Fruit fly (Drosophila melanogaster) whole organism, embryonic: Measurements from ENCODE around the gene MtnD.
A peak's percentile ranks its signal among the peaks of the same experiment; 100 is the strongest.

Source experiments
- ATbp ChIP-seq: fragments of 200-800 bp; sonication (Bioruptor generic); optimal IDR thresholded peaks from 2 replicates; lab custom pipeline; 2017; ENCODE audit warnings: missing biosample characterization, mild to moderate bottlenecking, missing genetic modification characterization, missing genetic modification reagents
- Abd-B ChIP-seq: fragments of 200-800 bp; sonication (Bioruptor generic); optimal IDR thresholded peaks from 2 replicates; lab custom pipeline; 2018; ENCODE audit warnings: missing biosample characterization, mild to moderate bottlenecking, missing genetic modification characterization, moderate library complexity
- Bgb ChIP-seq: fragments of 200-800 bp; sonication (Bioruptor generic); IDR thresholded peaks from 2 replicates; pipeline ENCODE4 v1.3.6; 2022; ENCODE audit warnings: missing biosample characterization, missing genetic modification characterization; ENCODE audit not compliant: partially characterized antibody
- Blimp-1 ChIP-seq: fragments of 200-800 bp; sonication (Bioruptor generic); optimal IDR thresholded peaks from 3 replicates; lab custom pipeline; 2018; ENCODE audit warnings: missing biosample characterization, missing genetic modification characterization, mild to moderate bottlenecking, moderate library complexity, missing genetic modification reagents
- CG10147 ChIP-seq: fragments of 200-800 bp; sonication (Bioruptor generic); optimal IDR thresholded peaks from 2 replicates; lab custom pipeline; 2019; ENCODE audit warnings: missing biosample characterization, mild to moderate bottlenecking, missing genetic modification characterization, moderate library complexity
- CG11085 ChIP-seq: fragments of 200-800 bp; sonication (Bioruptor generic); IDR thresholded peaks from 2 replicates; pipeline ENCODE4 v1.3.6; 2022; ENCODE audit warnings: missing biosample characterization, missing genetic modification characterization
- CG1529 ChIP-seq: fragments of 200-800 bp; sonication (Bioruptor generic); optimal IDR thresholded peaks from 3 replicates; lab custom pipeline; 2018; ENCODE audit warnings: missing biosample characterization, missing genetic modification characterization
- CG15479 ChIP-seq: fragments of 200-800 bp; sonication (Bioruptor generic); optimal IDR thresholded peaks from 3 replicates; lab custom pipeline; 2019; ENCODE audit warnings: missing biosample characterization, mild to moderate bottlenecking, missing genetic modification characterization, moderate library complexity
- CG15514 ChIP-seq: fragments of 200-800 bp; sonication (Bioruptor generic); optimal IDR thresholded peaks from 3 replicates; lab custom pipeline; 2017; ENCODE audit warnings: missing biosample characterization, missing genetic modification characterization, mild to moderate bottlenecking, moderate library complexity, missing genetic modification reagents
- CG17829 ChIP-seq: fragments of 200-800 bp; optimal IDR thresholded peaks from 2 replicates; lab custom pipeline; 2019; ENCODE audit warnings: missing biosample characterization, mild to moderate bottlenecking, missing genetic modification characterization, moderate library complexity
- CG17912 ChIP-seq: fragments of 200-800 bp; sonication (Bioruptor generic); optimal IDR thresholded peaks from 2 replicates; lab custom pipeline; 2018; ENCODE audit warnings: missing biosample characterization, mild to moderate bottlenecking, missing genetic modification characterization
- CG18599 ChIP-seq: fragments of 200-800 bp; sonication (Bioruptor generic); optimal IDR thresholded peaks from 3 replicates; lab custom pipeline; 2017; ENCODE audit warnings: missing biosample characterization, missing genetic modification characterization, mild to moderate bottlenecking, moderate library complexity, missing genetic modification reagents
- CG3281 ChIP-seq: fragments of 200-800 bp; sonication (Bioruptor generic); optimal IDR thresholded peaks from 3 replicates; lab custom pipeline; 2017; ENCODE audit warnings: missing biosample characterization, mild to moderate bottlenecking, missing genetic modification characterization
- CG33213 ChIP-seq: fragments of 200-800 bp; sonication (Bioruptor generic); optimal IDR thresholded peaks from 3 replicates; lab custom pipeline; 2016; ENCODE audit warnings: missing biosample characterization, missing genetic modification characterization
- CG34376 ChIP-seq: fragments of 200-800 bp; sonication (Bioruptor generic); optimal IDR thresholded peaks from 2 replicates; lab custom pipeline; 2018; ENCODE audit warnings: missing biosample characterization, mild to moderate bottlenecking, missing genetic modification characterization
- CG42726 ChIP-seq: fragments of 200-800 bp; sonication (Bioruptor generic); IDR thresholded peaks from 2 replicates; pipeline ENCODE4 v1.3.6; 2022; ENCODE audit warnings: missing biosample characterization, missing genetic modification characterization; ENCODE audit not compliant: partially characterized antibody
- CG4282 ChIP-seq: fragments of 200-800 bp; sonication (Bioruptor generic); optimal IDR thresholded peaks from 2 replicates; lab custom pipeline; 2016; ENCODE audit warnings: missing biosample characterization, missing genetic modification characterization
- CG4404 ChIP-seq: fragments of 200-800 bp; sonication (Bioruptor generic); IDR thresholded peaks from 2 replicates; pipeline ENCODE4 v1.3.6; 2022; ENCODE audit warnings: missing biosample characterization, missing genetic modification characterization
- CG4617 ChIP-seq: fragments of 200-800 bp; sonication (Bioruptor generic); optimal IDR thresholded peaks from 3 replicates; lab custom pipeline; 2016; ENCODE audit warnings: missing biosample characterization, missing genetic modification characterization, borderline replicate concordance
- CG4730 ChIP-seq: fragments of 200-800 bp; sonication (Bioruptor generic); IDR thresholded peaks from 2 replicates; pipeline ENCODE4 v1.3.6; 2022; ENCODE audit warnings: missing biosample characterization, missing genetic modification characterization
- CG7372 ChIP-seq: fragments of 200-800 bp; sonication (Bioruptor generic); IDR thresholded peaks from 2 replicates; pipeline ENCODE4 v1.3.6; 2022; ENCODE audit warnings: missing biosample characterization, missing genetic modification characterization
- CG7745 ChIP-seq: fragments of 200-800 bp; sonication (Bioruptor generic); optimal IDR thresholded peaks from 2 replicates; lab custom pipeline; 2018; ENCODE audit warnings: missing biosample characterization, mild to moderate bottlenecking, missing genetic modification characterization, moderate library complexity
- CG8924 ChIP-seq: fragments of 200-800 bp; optimal IDR thresholded peaks from 3 replicates; lab custom pipeline; 2019; ENCODE audit warnings: missing biosample characterization, mild to moderate bottlenecking, missing genetic modification characterization, moderate library complexity
- CG9817 ChIP-seq: fragments of 200-800 bp; sonication (Bioruptor generic); optimal IDR thresholded peaks from 2 replicates; lab custom pipeline; 2018; ENCODE audit warnings: missing biosample characterization, mild to moderate bottlenecking, missing genetic modification characterization, moderate library complexity
- Doc2 ChIP-seq: fragments of 200-800 bp; sonication (Bioruptor generic); IDR thresholded peaks from 2 replicates; pipeline ENCODE4 v1.3.6; 2022; ENCODE audit warnings: missing biosample characterization, missing genetic modification characterization
- ERR ChIP-seq: fragments of 200-800 bp; sonication (Bioruptor generic); optimal IDR thresholded peaks from 2 replicates; lab custom pipeline; 2016; ENCODE audit warnings: missing biosample characterization, missing genetic modification characterization
- H15 ChIP-seq: fragments of 200-800 bp; sonication (Bioruptor generic); IDR thresholded peaks from 3 replicates; pipeline ENCODE4 v1.3.6; 2022; ENCODE audit warnings: missing biosample characterization, missing genetic modification characterization
- Lim3 ChIP-seq: fragments of 200-800 bp; sonication (Bioruptor generic); IDR thresholded peaks from 2 replicates; pipeline ENCODE4 v1.3.6; 2022; ENCODE audit warnings: missing biosample characterization, missing genetic modification characterization
- Myb ChIP-seq: fragments of 200-800 bp; sonication (Bioruptor generic); optimal IDR thresholded peaks from 2 replicates; lab custom pipeline; 2016; ENCODE audit warnings: missing biosample characterization, missing genetic modification characterization
- Scr ChIP-seq: fragments of 200-800 bp; sonication (Bioruptor generic); IDR thresholded peaks from 2 replicates; pipeline ENCODE4 v1.3.6; 2022; ENCODE audit warnings: missing biosample characterization, missing genetic modification characterization; ENCODE audit not compliant: partially characterized antibody
- Spps ChIP-seq: fragments of 200-800 bp; sonication (Bioruptor generic); optimal IDR thresholded peaks from 2 replicates; lab custom pipeline; 2018; ENCODE audit warnings: missing biosample characterization, mild to moderate bottlenecking, missing genetic modification characterization
- Trl ChIP-seq, 3 experiments: fragments of >200 bp in 2 of 3; fragments of 200-800 bp in 1 of 3; sonication (Bioruptor generic) in 1 of 3; optimal IDR thresholded peaks; 2 replicates in 1 of 3; 3 replicates in 2 of 3; lab custom pipeline; 2016 to 2017; ENCODE audit warnings: missing biosample characterization in 1 of 3, missing genetic modification characterization in 1 of 3
- ara ChIP-seq: fragments of 200-800 bp; sonication (Bioruptor generic); IDR thresholded peaks from 2 replicates; pipeline ENCODE4 v1.3.6; 2022; ENCODE audit warnings: missing biosample characterization, missing genetic modification characterization
- chif ChIP-seq, 2 experiments: fragments of 200-800 bp; sonication (Bioruptor generic); optimal IDR thresholded peaks; 3 replicates each; lab custom pipeline; 2016; ENCODE audit warnings: missing biosample characterization in 2 of 2, missing genetic modification characterization in 2 of 2
- crc ChIP-seq: fragments of 200-800 bp; sonication (Bioruptor generic); optimal IDR thresholded peaks from 2 replicates; lab custom pipeline; 2016; ENCODE audit warnings: missing biosample characterization, missing genetic modification characterization
- ken ChIP-seq: fragments of 200-800 bp; sonication (Bioruptor generic); IDR thresholded peaks from 3 replicates; pipeline ENCODE4 v1.3.6; 2022; ENCODE audit warnings: missing biosample characterization, missing genetic modification characterization
- nom ChIP-seq: fragments of 200-800 bp; sonication (Bioruptor generic); optimal IDR thresholded peaks from 2 replicates; lab custom pipeline; 2017; ENCODE audit warnings: missing biosample characterization, missing genetic modification characterization, mild to moderate bottlenecking, moderate library complexity, missing genetic modification reagents
- oc ChIP-seq: fragments of 200-800 bp; sonication (Bioruptor generic); optimal IDR thresholded peaks from 2 replicates; lab custom pipeline; 2018; ENCODE audit warnings: missing biosample characterization, mild to moderate bottlenecking, missing genetic modification characterization, moderate library complexity
- pb ChIP-seq: fragments of 200-800 bp; sonication (Bioruptor generic); optimal IDR thresholded peaks from 3 replicates; lab custom pipeline; 2016; ENCODE audit warnings: missing biosample characterization, missing genetic modification characterization
- sens-2 ChIP-seq: fragments of 200-800 bp; sonication (Bioruptor generic); IDR thresholded peaks from 2 replicates; pipeline ENCODE4 v1.3.6; 2022; ENCODE audit warnings: missing biosample characterization, missing genetic modification characterization
- shn ChIP-seq: fragments of 200-800 bp; sonication (Bioruptor generic); optimal IDR thresholded peaks from 3 replicates; lab custom pipeline; 2016; ENCODE audit warnings: missing biosample characterization, missing genetic modification characterization
- sisA ChIP-seq: fragments of 200-800 bp; sonication (Bioruptor generic); IDR thresholded peaks from 2 replicates; pipeline ENCODE4 v1.3.6; 2022; ENCODE audit warnings: missing biosample characterization, missing genetic modification characterization
- slp2 ChIP-seq: fragments of 200-800 bp; sonication (Bioruptor generic); optimal IDR thresholded peaks from 2 replicates; lab custom pipeline; 2016; ENCODE audit warnings: missing biosample characterization, missing genetic modification characterization
- sna ChIP-seq: fragments of 200-800 bp; sonication (Bioruptor generic); IDR thresholded peaks from 2 replicates; pipeline ENCODE4 v1.3.6; 2022; ENCODE audit warnings: missing biosample characterization, missing genetic modification characterization; ENCODE audit not compliant: partially characterized antibody
- sr ChIP-seq: fragments of 200-800 bp; sonication (Bioruptor generic); IDR thresholded peaks from 3 replicates; pipeline ENCODE4 v1.3.6; 2022; ENCODE audit warnings: missing biosample characterization, missing genetic modification characterization
- stwl ChIP-seq: fragments of 200-800 bp; sonication (Bioruptor generic); optimal IDR thresholded peaks from 3 replicates; lab custom pipeline; 2018; ENCODE audit warnings: missing biosample characterization, mild to moderate bottlenecking, missing genetic modification characterization, moderate library complexity
- unpg ChIP-seq: fragments of 200-800 bp; sonication (Bioruptor generic); optimal IDR thresholded peaks from 3 replicates; lab custom pipeline; 2018; ENCODE audit warnings: missing biosample characterization, mild to moderate bottlenecking, missing genetic modification characterization, moderate library complexity
- vvl ChIP-seq: fragments of 200-800 bp; sonication (Bioruptor generic); IDR thresholded peaks from 2 replicates; pipeline ENCODE4 v1.3.6; 2022; ENCODE audit warnings: missing biosample characterization, missing genetic modification characterization

MtnD gene

dm6 chr3R:20557415-20558105 lies 22.8 kb downstream of the MtnD start, which contains the start of the genes DPCoAC and CG5180 (continued):
- TF ChIP-seq Doc2 (GFP tag; lab: Robert Waterston, UW) (no peak), ATbp (GFP tag; lab: Kevin White, UChicago) (no peak), sisA (GFP tag; lab: Robert Waterston, UW) (peak; percentile 77), CG1529 (no peak), CG8924 (tag; lab: Kevin White, UChicago) (peak; percentile 59), Blimp-1 (GFP tag; lab: Kevin White, UChicago) (peak; percentile 7), CG4282 (peak; percentile 99), CG7745 (tag; lab: Kevin White, UChicago) (no peak), CG11085 (GFP tag; lab: Robert Waterston, UW) (peak; percentile 72), CG10147 (GFP tag; lab: Kevin White, UChicago) (peak; percentile 38), ken (GFP tag; lab: Robert Waterston, UW) (peak; percentile 75), CG4404 (GFP tag; lab: Robert Waterston, UW) (peak; percentile 48; the same call in 1 of the 2 replicates), sna (no peak), CG15479 (GFP tag; lab: Kevin White, UChicago) (no peak), Bgb (peak; percentile 83), CG34376 (GFP tag; lab: Kevin White, UChicago) (peak; percentile 60), sens-2 (no peak), CG3281 (GFP tag; lab: Kevin White, UChicago) (peak; percentile 59), CG17829 (tag; lab: Kevin White, UChicago) (peak; percentile 50), Scr (GFP tag; lab: Robert Waterston, UW) (peak; percentile 40), stwl (tag; lab: Kevin White, UChicago) (peak; percentile 47), Myb (peak; percentile 73), slp2 (GFP tag; lab: Kevin White, UChicago) (peak; percentile 56), CG9817 (tag; lab: Kevin White, UChicago) (peak; percentile 56), CG7372 (GFP tag; lab: Robert Waterston, UW) (peak; percentile 68; the same call in 1 of the 2 replicates), ara (peak; percentile 58), Lim3 (GFP tag; lab: Robert Waterston, UW) (no peak), Spps (tag; lab: Kevin White, UChicago) (no peak), H15 (peak; percentile 61), unpg (GFP tag; lab: Kevin White, UChicago) (peak; percentile 25), Trl (optimal IDR thresholded peaks at IDR 0.05; lab: Kevin White, UChicago) (no peak), Trl (GFP tag; optimal IDR thresholded peaks at IDR 0.05; lab: Kevin White, UChicago) (peak; percentile 38), CG42726 (GFP tag; lab: Robert Waterston, UW) (peak; percentile 56; the same call in 1 of the 2 replicates), CG33213 (peak; percentile 69), nom (peak; percentile 48), CG15514 (peak; percentile 93), CG17912 (GFP tag; lab: Kevin White, UChicago) (peak; percentile 62), oc (no peak), crc (GFP tag; lab: Kevin White, UChicago) (peak; percentile 62), pb (peak; percentile 49), ERR (GFP tag; lab: Kevin White, UChicago) (peak; percentile 52), shn (GFP tag; lab: Kevin White, UChicago) (peak; percentile 63), CG4617 (GFP tag; lab: Kevin White, UChicago) (peak; percentile 58), CG4730 (GFP tag; lab: Robert Waterston, UW) (peak; percentile 56; the same call in 1 of the 2 replicates), Abd-B (GFP tag; lab: Kevin White, UChicago) (peak; percentile 61), chif (GFP tag; optimal IDR thresholded peaks at IDR 0.05; lab: Kevin White, UChicago) (peak; percentile 30 to 64), CG18599 (GFP tag; lab: Kevin White, UChicago) (peak; percentile 38), sr (GFP tag; lab: Robert Waterston, UW) (peak; percentile 78), vvl (GFP tag; lab: Robert Waterston, UW) (peak; percentile 80; the same call in 1 of the 2 replicates)
